Worm (Caenorhabditis elegans) whole organism, dauer: ENCODE data around the gene K09D9.14.

Experiments
- unc-62 ChIP-seq: sonication (generic microtip); optimal IDR thresholded peaks from 2 replicates; lab custom pipeline; 2017; ENCODE audit warnings: missing biosample characterization, missing genetic modification reagents, missing genetic modification characterization

K09D9.14 gene

DNA sequence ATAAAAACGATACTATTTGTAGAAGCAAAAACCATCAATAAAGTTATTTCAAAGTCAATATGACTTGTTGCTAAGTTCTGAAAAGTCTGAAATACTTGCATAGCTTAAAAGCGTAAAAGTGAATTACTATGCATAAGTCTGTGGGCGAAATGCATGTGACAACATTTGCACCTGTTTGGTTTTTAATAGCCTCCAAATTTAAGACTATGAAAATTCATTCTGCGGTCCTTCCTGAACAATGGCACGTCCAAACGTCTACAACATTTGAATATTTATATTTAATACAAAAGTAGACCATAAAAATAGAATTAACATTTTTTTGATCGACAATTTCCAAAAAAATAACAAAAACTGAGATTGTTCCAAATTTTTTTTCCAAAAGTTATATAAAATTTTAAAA, at the start of gene K09D9.14:
Gene K09D9.14, minus strand, starts transcription at position 101 of the 400 bp plus-strand sequence.
- no peak for TF ChIP-seq unc-62 (GFP tag; lab: Kevin White, UChicago)

DNA sequence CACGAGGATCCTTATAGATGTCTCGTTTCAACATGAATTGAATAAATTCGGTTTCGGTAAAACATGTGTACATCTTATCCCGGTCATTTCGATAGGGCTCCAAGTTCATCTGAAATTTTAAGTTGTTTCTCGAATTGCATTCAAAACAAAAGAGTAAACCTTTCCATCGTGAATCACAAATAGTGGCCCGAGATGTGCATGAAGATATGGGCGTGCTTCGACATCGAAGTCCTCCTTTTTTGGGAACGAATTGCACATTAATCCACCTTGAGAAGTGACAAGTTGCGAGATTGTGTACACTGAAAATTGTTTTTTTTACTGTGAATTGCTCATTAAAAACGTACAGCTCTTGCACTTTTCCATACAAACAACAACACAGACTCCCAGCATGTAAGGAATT, 34.5 kb upstream of the K09D9.14 start:
- no peak for TF ChIP-seq unc-62 (GFP tag; lab: Kevin White, UChicago)

DNA sequence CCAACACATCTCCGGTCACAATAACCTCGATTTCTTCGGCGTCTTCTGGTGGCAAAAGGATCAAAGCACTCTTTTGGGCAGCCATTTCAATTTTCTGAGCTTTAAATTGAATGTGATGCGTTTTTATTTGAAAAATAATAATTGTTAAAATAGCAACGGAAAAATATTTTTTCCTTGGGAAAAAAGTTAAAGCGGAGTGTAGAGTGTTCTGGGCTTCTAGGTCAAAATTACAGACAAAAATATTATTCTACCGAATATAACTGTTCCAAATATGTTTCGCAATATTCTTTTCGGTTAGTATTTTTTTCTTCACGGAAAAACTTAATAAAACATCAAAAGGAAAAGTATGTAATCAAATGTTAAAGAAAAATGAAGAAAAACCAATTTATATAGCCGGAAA, 33.3 kb upstream of the K09D9.14 start, which contains the start of gene djr-1.2:
Gene djr-1.2, minus strand, starts transcription at position 101 of the 400 bp plus-strand sequence.
- no peak for TF ChIP-seq unc-62 (GFP tag; lab: Kevin White, UChicago)

DNA sequence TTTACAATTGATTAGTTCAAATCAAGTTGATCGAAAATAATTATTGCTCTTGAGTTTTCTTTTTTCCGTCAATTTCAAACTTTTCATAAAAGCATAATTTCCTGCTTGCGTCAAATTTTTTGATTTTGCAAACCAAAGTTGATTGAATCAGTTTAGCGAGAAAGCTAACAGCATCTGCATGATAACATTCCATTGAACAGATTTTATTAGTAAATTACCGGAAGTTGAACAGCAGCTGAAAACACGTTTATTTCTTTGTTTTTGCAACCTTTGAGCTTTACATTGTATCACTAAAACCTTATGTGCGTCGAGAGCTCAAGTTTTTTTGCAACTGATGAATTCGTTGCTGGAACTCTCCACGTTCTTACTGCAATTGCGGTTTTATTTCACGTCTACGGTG, 25.9 kb upstream of the K09D9.14 start, which contains the start of gene srh-169:
Gene srh-169, plus strand, starts transcription at position 301 of the 400 bp plus-strand sequence.
- no peak for TF ChIP-seq unc-62 (GFP tag; lab: Kevin White, UChicago)

DNA sequence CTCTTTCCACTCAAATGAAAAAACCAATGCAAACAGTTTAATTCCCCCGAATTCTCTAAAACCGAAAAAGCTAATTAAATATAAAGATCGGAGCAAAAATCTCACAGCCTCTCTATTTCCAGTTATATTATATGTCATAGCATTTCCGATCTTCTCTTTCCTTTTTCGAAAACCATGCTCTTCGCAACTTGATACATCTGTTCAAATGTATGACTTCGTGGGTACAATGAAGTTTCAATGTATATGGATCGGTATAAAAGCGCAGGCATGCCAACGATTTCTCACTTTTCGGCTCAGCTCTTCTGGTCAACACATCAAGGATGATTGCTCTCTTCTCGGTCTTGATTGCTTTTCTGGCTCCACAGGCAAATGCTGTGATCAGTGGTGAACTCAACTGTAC, 24.4 kb upstream of the K09D9.14 start, which contains the start of gene phat-7:
Gene phat-7, plus strand, starts transcription at position 301 of the 400 bp plus-strand sequence.
- no peak for TF ChIP-seq unc-62 (GFP tag; lab: Kevin White, UChicago)

DNA sequence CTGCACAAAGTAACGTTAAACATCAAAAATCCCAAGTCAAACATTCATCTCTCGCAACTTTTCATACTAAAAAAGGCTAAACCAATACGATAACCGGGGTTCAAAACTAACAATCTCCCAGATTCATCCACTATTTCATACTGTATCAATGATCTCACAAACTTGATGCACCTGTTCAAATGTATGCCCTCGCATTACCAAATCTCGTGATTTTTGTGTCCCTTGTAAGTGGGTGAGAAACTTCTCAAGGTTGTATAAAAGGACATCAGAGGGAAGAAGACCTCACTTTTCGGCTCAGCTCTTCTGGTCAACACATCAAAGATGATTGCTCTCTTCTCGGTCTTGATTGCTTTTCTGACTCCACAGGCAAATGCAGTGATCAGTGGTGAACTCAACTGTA, 22.0 kb upstream of the K09D9.14 start, which contains the start of gene phat-3:
Gene phat-3, plus strand, starts transcription at position 301 of the 400 bp plus-strand sequence.
- TF ChIP-seq unc-62 (GFP tag; lab: Kevin White, UChicago): no peak

DNA sequence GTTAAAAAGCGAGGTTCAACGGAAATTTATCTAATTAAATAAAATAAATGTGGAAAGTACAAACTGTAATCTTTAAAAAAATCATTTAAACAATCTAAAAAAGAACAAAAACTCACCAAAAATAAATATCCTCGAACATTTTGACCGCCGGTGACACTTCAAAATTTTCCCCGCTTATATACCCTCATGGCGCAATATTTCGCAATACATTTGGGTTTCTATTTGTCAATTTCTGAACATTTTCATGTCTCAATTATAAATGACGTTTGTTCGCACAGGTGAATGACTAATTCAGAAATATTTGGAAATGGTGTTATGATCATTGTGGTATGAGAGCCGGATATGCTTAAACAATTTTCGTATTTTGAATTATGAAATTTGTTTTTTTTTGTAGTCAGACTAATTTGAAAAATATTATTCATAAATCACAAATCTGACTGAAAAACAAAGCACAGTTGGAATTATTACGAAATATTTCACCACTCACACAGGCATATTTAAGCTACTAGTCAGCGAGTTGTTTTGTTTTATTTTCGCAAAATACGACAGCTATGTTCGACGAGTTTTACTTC, 20.3 kb upstream of the K09D9.14 start, which contains the start of the genes C49G7.10 and irg-2:
Gene C49G7.10, minus strand, starts transcription at position 169 of the 572 bp plus-strand sequence.
Gene irg-2, plus strand, starts transcription at position 329 of the 572 bp plus-strand sequence.
- TF ChIP-seq unc-62 (GFP tag; lab: Kevin White, UChicago): no peak

DNA sequence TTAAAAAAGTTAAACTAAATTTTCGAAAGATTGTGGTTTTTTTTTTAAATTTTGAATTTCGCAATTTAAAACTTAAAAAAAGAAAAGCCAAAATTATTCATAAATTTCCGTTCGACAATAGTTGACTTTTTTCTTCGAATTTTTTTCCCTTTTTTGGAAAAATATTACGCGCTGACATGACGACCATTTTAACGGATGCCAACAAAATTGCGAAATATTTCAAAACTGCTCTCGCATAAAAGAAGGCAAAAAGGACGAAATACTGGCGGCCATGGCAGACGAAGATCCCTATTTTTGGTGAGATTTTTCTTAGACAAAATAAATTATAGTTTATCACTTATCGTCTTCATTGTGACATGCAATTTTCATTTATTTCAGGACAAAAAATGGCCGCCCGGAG, 16.9 kb upstream of the K09D9.14 start:
- no peak for TF ChIP-seq unc-62 (GFP tag; lab: Kevin White, UChicago)

DNA sequence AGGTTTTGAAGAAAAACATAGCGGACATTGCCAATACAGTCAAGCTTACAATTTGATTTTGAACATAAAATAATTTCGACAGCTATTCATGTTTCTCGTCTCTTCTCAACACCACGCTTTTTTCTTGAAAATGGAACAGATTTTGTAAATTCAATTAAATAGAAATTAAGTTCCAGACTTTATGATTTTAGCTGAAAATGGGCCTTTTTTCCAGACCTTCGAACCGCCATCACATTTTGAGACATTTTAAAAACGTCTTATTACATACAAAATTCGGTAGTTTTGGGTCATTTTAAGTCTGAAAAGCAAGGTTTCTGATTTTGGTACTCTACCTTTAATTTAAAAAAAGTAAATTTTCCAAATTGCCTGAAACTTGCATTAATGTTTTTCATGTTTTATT, 16.4 kb upstream of the K09D9.14 start, which contains the start of gene C49G7.12:
Gene C49G7.12, plus strand, starts transcription at position 301 of the 400 bp plus-strand sequence.
- TF ChIP-seq unc-62 (GFP tag; lab: Kevin White, UChicago): no peak

DNA sequence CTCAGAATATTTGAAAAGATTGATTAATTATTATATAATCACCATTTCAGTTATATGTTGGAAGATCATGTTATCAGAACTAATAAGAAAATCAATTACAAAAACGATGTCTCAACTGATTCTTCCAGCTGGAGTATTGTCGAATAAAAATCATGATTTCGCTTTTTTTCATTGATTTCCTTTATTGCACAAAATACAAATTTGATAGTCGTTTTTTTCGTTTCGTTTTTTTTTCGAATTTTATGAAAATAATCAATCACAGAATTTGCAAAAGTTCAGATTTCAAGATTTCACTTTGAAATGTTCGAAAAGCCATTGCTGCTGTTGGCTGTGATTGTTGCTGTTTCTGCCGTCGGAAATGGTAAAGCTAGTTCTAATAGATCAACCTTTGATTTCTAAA, 14.1 kb upstream of the K09D9.14 start, which contains the start of gene C49G7.13:
Gene C49G7.13, plus strand, starts transcription at position 301 of the 400 bp plus-strand sequence.
- TF ChIP-seq unc-62 (GFP tag; lab: Kevin White, UChicago): no peak

DNA sequence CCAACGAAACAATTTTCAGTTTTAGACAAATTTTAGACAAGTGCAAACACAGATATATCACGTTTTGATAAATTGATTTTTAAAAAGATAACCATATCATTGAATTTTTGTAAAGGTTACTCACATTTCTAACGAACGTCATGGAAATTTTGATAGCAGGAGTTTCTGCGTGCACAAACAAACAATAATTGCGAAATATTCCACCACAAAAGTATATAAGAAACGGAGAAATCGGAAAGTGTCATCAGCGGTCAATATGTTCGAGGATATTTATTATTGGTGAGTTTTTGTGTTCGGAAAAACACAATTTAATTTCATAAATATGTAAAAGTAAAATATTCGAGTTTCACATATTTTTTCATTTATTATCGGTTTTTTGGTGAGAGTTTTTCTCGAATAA, 12.6 kb upstream of the K09D9.14 start, which contains the start of gene C49G7.7:
Gene C49G7.7, plus strand, starts transcription at position 174 of the 400 bp plus-strand sequence.
- no peak for TF ChIP-seq unc-62 (GFP tag; lab: Kevin White, UChicago)

DNA sequence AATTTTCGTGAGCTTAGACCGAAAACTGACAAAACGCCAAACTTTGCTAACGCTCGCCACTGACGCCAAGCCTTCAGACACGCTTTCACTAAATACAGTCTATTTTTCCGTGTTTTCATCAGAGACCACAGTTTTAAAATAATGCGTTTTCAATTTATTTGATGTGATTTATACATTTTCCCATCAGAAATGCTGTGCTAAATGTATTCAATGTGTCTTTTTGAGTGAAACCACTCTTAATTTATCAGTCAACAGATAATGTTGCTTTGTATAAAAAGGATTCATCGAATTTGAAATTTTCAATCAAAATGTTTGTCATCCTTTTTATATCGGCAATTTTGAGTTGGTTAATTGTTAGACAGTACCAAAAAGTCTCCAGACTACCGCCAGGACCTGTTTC, 9.6 kb upstream of the K09D9.14 start, which contains the start of gene cyp-35A4:
Gene cyp-35A4, plus strand, starts transcription at position 301 of the 400 bp plus-strand sequence.
- TF ChIP-seq unc-62 (GFP tag; lab: Kevin White, UChicago): no peak

DNA sequence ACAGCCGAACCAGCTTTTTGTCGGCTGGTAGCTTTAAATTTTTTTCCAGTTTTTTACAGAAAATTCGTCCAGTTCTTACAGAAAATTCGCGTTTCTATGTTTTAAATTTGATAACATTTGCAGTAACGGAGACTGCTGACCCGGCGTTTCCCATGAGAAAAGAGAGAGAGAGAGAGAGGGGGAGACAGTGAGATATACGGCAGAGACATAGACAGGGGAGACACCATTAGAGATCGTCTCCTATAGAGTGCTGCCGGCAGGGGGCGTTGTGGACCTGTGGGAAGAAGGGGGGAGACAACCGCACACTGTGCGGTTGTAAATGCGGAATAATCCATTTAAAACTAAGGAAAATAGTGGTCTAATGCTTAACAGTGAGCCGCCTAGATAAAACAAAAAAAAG, 8.0 kb upstream of the K09D9.14 start:
- no peak for TF ChIP-seq unc-62 (GFP tag; lab: Kevin White, UChicago)

DNA sequence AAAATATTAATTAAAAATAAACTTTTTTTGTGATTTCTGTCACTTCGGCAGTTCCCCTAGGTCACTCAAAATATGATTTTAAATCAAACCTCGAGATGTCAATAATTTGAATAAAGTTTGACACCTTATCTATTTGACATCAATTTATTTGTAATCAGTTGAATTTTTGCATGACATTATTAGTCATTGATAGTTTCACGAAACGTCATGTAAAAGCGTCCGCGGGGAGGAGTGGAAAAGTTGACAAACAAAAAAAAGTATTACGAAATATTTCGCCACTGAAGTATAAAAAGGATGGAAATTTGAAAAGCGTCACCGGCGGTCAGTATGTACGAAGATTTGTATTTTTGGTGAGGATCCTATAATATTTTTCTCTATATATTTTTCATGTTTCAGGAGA, 3.1 kb upstream of the K09D9.14 start, which contains the start of gene K09D9.1:
Gene K09D9.1, plus strand, starts transcription at position 271 of the 400 bp plus-strand sequence.
- TF ChIP-seq unc-62 (GFP tag; lab: Kevin White, UChicago): no peak

DNA sequence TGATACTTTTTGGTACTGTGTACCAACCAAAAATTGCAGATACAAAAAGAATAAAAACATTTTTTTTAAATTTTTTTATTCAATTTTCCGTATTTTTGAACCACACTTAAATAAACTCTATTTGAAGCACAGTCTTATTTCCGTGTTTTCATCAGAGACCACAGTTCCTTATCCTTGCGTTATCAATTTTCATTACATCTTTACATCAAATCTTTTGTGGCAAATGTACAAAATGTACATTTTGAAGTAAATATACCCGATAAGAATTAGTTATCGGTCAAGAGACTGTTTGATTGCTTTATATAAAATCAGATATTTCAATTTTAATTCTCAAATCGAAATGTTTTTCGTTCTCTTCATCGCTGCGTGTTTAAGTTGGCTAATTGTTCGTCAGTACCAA, 633 bp upstream of the K09D9.14 start, which contains the start of gene cyp-35A3:
Gene cyp-35A3, plus strand, starts transcription at position 301 of the 400 bp plus-strand sequence.
- no peak for TF ChIP-seq unc-62 (GFP tag; lab: Kevin White, UChicago)

DNA sequence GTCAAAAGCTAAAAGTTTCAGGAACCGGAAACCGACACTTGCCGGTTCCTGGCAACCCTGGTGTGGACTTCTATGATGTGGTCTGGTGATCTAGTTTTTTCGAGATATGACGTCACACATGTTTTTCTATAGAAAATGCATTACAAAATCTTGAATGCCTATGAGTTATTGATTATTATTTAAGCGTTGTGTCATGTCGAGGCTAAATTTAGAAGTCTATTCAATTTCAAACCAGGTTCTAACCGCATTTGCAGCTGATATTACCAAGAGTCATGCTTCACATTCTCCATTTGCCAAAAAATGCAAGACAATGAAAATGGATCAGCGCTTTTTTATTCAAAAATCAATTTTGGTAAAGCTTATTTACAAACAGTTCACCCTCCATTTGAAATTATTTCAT, 2.5 kb downstream of the K09D9.14 start, which contains the start of gene K09D9.3:
Gene K09D9.3, plus strand, starts transcription at position 301 of the 400 bp plus-strand sequence.
- TF ChIP-seq unc-62 (GFP tag; lab: Kevin White, UChicago): no peak
